Fruit fly (Drosophila melanogaster): Measurements from ENCODE around the gene Klp3A.
A peak's percentile ranks its signal among the peaks of the same experiment; 100 is the strongest.

The Klp3A gene

dm6 chrX:2585055-2585715, 18.7 kb downstream of the Klp3A start, which contains the start of gene CG13760 (continued):
- TF ChIP-seq CG4282 (GFP tag; optimal IDR thresholded peaks at IDR 0.05) (no peak), Antp (GFP tag; optimal IDR thresholded peaks at IDR 0.05) (no peak), Sry-δ (GFP tag; optimal IDR thresholded peaks at IDR 0.05) (no peak), scrt (GFP tag; optimal IDR thresholded peaks at IDR 0.05) (no peak), CG33557 (GFP tag; optimal IDR thresholded peaks at IDR 0.05) (no peak), Fer3 (tag; optimal IDR thresholded peaks at IDR 0.05) (no peak), CG3407 (GFP tag; optimal IDR thresholded peaks at IDR 0.05) (no peak), CG10274 (GFP tag; optimal IDR thresholded peaks at IDR 0.05) (no peak), prd (optimal IDR thresholded peaks at IDR 0.05) (no peak), prd (GFP tag; IDR thresholded peaks at IDR 0.05) (no peak; the same call in 2 of the 3 replicates), NC2β (GFP tag; optimal IDR thresholded peaks at IDR 0.05) (no peak), aop (GFP tag; IDR thresholded peaks at IDR 0.05) (no peak), CG18599 (GFP tag; optimal IDR thresholded peaks at IDR 0.05) (no peak), Dp (GFP tag; optimal IDR thresholded peaks at IDR 0.05) (no peak), CG14965 (GFP tag; optimal IDR thresholded peaks at IDR 0.05; ENCODE audit: borderline replicate concordance) (no peak), CG8944 (GFP tag; optimal IDR thresholded peaks at IDR 0.05) (no peak), Atf3 (GFP tag; optimal IDR thresholded peaks at IDR 0.05) (no peak), ap (GFP tag; IDR thresholded peaks at IDR 0.05) (no peak), CG17385 (GFP tag; optimal IDR thresholded peaks at IDR 0.05) (no peak), GATAe (GFP tag; conservative IDR thresholded peaks at IDR 0.05) (no peak), pita (GFP tag; optimal IDR thresholded peaks at IDR 0.05) (no peak), zen2 (GFP tag; IDR thresholded peaks at IDR 0.05; ENCODE audit: partially characterized antibody) (no peak), nmo (GFP tag; optimal IDR thresholded peaks at IDR 0.05) (peak; percentile 30), ro (GFP tag; IDR thresholded peaks at IDR 0.05) (no peak), sug (tag; optimal IDR thresholded peaks at IDR 0.05) (no peak), H2.0 (GFP tag; IDR thresholded peaks at IDR 0.05) (no peak), MBD-R2 (GFP tag; IDR thresholded peaks at IDR 0.05) (peak; percentile 55), CG4424 (GFP tag; optimal IDR thresholded peaks at IDR 0.05) (peak; percentile 14), fd3F (GFP tag; optimal IDR thresholded peaks at IDR 0.05) (no peak), CG3163 (GFP tag; optimal IDR thresholded peaks at IDR 0.05) (no peak), sd (tag; optimal IDR thresholded peaks at IDR 0.05) (no peak), CG4328 (GFP tag; optimal IDR thresholded peaks at IDR 0.05) (no peak), klu (GFP tag; IDR thresholded peaks at IDR 0.05) (no peak), odd (GFP tag; optimal IDR thresholded peaks at IDR 0.05) (no peak), CG10209 (GFP tag; optimal IDR thresholded peaks at IDR 0.05) (no peak), ATbp (GFP tag; optimal IDR thresholded peaks at IDR 0.05) (no peak), Six4 (GFP tag; optimal IDR thresholded peaks at IDR 0.05) (no peak), CG12391 (tag; optimal IDR thresholded peaks at IDR 0.05) (peak; percentile 3), Hmr (GFP tag; optimal IDR thresholded peaks at IDR 0.05) (no peak), CG2129 (GFP tag; IDR thresholded peaks at IDR 0.05; ENCODE audit: partially characterized antibody) (no peak), Pdp1 (GFP tag; optimal IDR thresholded peaks at IDR 0.05) (no peak), CG11560 (tag; IDR thresholded peaks at IDR 0.05) (no peak), CG15269 (tag; optimal IDR thresholded peaks at IDR 0.05) (no peak), CG4820 (GFP tag; optimal IDR thresholded peaks at IDR 0.05) (no peak), CG12659 (GFP tag; optimal IDR thresholded peaks at IDR 0.05) (no peak), her (GFP tag; optimal IDR thresholded peaks at IDR 0.05) (no peak), sens (GFP tag) (no peak), Meics (GFP tag; optimal IDR thresholded peaks at IDR 0.05) (no peak), phol (tag; optimal IDR thresholded peaks at IDR 0.05) (peak; percentile 63), pan (optimal IDR thresholded peaks at IDR 0.05) (no peak), pan (GFP tag; optimal IDR thresholded peaks at IDR 0.05 in 1 of 2, IDR thresholded peaks at IDR 0.05 in 1 of 2) (peak in 1 of 2 experiments; percentile 15)

Data from whole organism, embryonic.